Worm (Caenorhabditis elegans): ENCODE results near the gene F47B8.8.

DNA sequence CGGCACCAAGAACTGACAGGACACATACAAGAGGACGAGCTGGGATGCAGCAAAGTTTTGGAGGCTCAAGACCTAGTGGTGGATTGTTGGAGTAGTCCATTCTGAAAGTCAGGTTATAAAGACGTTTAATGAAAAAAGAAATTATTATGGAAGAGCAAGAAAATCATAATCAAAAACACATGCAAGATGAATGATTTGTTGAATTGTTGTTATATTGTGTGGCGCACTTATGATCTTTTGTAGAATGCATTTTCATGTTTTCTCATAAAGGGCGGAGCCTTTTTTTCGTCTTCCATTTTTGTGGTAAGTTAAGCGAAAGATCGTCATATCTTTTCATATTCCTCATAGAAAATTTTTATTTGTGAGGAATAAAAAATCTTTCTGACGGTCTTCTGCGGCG lies 15.0 kb upstream of the F47B8.8 start, which contains the start of gene F47B8.2:
- TF ChIP-seq tbx-2 (tag; optimal IDR thresholded peaks at IDR 0.05) (no peak), pha-4 (tag; optimal IDR thresholded peaks at IDR 0.05) (no peak), ama-1 (optimal IDR thresholded peaks at IDR 0.05) (no peak), sox-2 (GFP tag; IDR thresholded peaks at IDR 0.05) (no peak), dve-1 (tag; optimal IDR thresholded peaks at IDR 0.05) (no peak), ceh-48 (tag; optimal IDR thresholded peaks at IDR 0.05) (no peak), pqm-1 (tag; optimal IDR thresholded peaks at IDR 0.05) (no peak), hlh-13 (GFP tag; optimal IDR thresholded peaks at IDR 0.05) (no peak), elt-2 (tag; optimal IDR thresholded peaks at IDR 0.05) (no peak), lin-11 (tag; optimal IDR thresholded peaks at IDR 0.05) (no peak), pros-1 (tag; optimal IDR thresholded peaks at IDR 0.05) (no peak), unc-55 (GFP tag; optimal IDR thresholded peaks at IDR 0.05) (no peak), sdc-2 (tag; optimal IDR thresholded peaks at IDR 0.05) (no peak), gmeb-2 (tag; optimal IDR thresholded peaks at IDR 0.05) (no peak)
